Fruit fly (Drosophila melanogaster) whole organism, embryonic: ENCODE data around the gene sqh.
A peak's percentile ranks its signal among the peaks of the same experiment; 100 is the strongest.

Source experiments
- Ada2b ChIP-seq: fragments of 200-800 bp; sonication (Bioruptor generic); IDR thresholded peaks from 2 replicates; pipeline ENCODE4 v1.3.6; 2022; ENCODE audit warnings: missing biosample characterization, missing genetic modification characterization
- Asciz ChIP-seq: fragments of 200-800 bp; sonication (Bioruptor generic); optimal IDR thresholded peaks from 2 replicates; lab custom pipeline; 2017; ENCODE audit warnings: missing biosample characterization, mild to moderate bottlenecking, missing genetic modification characterization, missing genetic modification reagents
- CG10366 ChIP-seq: fragments of 200-800 bp; sonication (Bioruptor generic); IDR thresholded peaks from 2 replicates; pipeline ENCODE4 v1.3.6; 2022; ENCODE audit warnings: missing biosample characterization, missing genetic modification characterization
- CG10979 ChIP-seq: fragments of 200-800 bp; sonication (Bioruptor generic); optimal IDR thresholded peaks from 2 replicates; lab custom pipeline; 2018; ENCODE audit warnings: missing biosample characterization, mild to moderate bottlenecking, missing genetic modification characterization, moderate library complexity
- CG11723 ChIP-seq: fragments of 200-800 bp; sonication (Bioruptor generic); optimal IDR thresholded peaks from 2 replicates; lab custom pipeline; 2017; ENCODE audit warnings: missing biosample characterization, mild to moderate bottlenecking, missing genetic modification characterization
- CG12744 ChIP-seq: fragments of 200-800 bp; sonication (Bioruptor generic); optimal IDR thresholded peaks from 2 replicates; lab custom pipeline; 2016; ENCODE audit warnings: missing biosample characterization, missing genetic modification characterization
- CG13296 ChIP-seq: fragments of 200-800 bp; sonication (Bioruptor generic); optimal IDR thresholded peaks from 3 replicates; lab custom pipeline; 2018; ENCODE audit warnings: missing biosample characterization, mild to moderate bottlenecking, missing genetic modification characterization
- CG14050 ChIP-seq: fragments of 200-800 bp; sonication (Bioruptor generic); IDR thresholded peaks from 3 replicates; pipeline ENCODE4 v1.3.6; 2022; ENCODE audit warnings: missing biosample characterization, missing genetic modification characterization
- CG14441 ChIP-seq: fragments of 200-800 bp; sonication (Bioruptor generic); IDR thresholded peaks from 2 replicates; pipeline ENCODE4 v1.3.6; 2022; ENCODE audit warnings: missing biosample characterization, missing genetic modification characterization
- CG15514 ChIP-seq: fragments of 200-800 bp; sonication (Bioruptor generic); optimal IDR thresholded peaks from 3 replicates; lab custom pipeline; 2017; ENCODE audit warnings: missing biosample characterization, missing genetic modification characterization, mild to moderate bottlenecking, moderate library complexity, missing genetic modification reagents
- CG17568 ChIP-seq: fragments of 200-800 bp; sonication (Bioruptor generic); optimal IDR thresholded peaks from 2 replicates; lab custom pipeline; 2018; ENCODE audit warnings: missing biosample characterization, mild to moderate bottlenecking, missing genetic modification characterization, moderate library complexity
- CG31441 ChIP-seq: fragments of 200-800 bp; sonication (Bioruptor generic); IDR thresholded peaks from 2 replicates; pipeline ENCODE4 v1.3.6; 2022; ENCODE audit warnings: missing biosample characterization, missing genetic modification characterization
- CG32767 ChIP-seq: fragments of 200-800 bp; sonication (Bioruptor generic); IDR thresholded peaks from 2 replicates; pipeline ENCODE4 v1.3.6; 2022; ENCODE audit warnings: missing biosample characterization, missing genetic modification characterization
- CG4282 ChIP-seq: fragments of 200-800 bp; sonication (Bioruptor generic); optimal IDR thresholded peaks from 2 replicates; lab custom pipeline; 2016; ENCODE audit warnings: missing biosample characterization, missing genetic modification characterization
- CG4360 ChIP-seq: fragments of 200-800 bp; sonication (Bioruptor generic); IDR thresholded peaks from 2 replicates; pipeline ENCODE4 v1.3.6; 2022; ENCODE audit warnings: missing biosample characterization, missing genetic modification characterization
- CG4854 ChIP-seq: fragments of 200-800 bp; sonication (Bioruptor generic); optimal IDR thresholded peaks from 2 replicates; lab custom pipeline; 2016; ENCODE audit warnings: missing biosample characterization, missing genetic modification characterization, inconsistent platforms
- CG5180 ChIP-seq: fragments of 200-800 bp; sonication (Bioruptor generic); optimal IDR thresholded peaks from 3 replicates; lab custom pipeline; 2017; ENCODE audit warnings: missing biosample characterization, missing genetic modification characterization, mild to moderate bottlenecking, moderate library complexity, missing genetic modification reagents
- CG6654 ChIP-seq: fragments of 200-800 bp; sonication (Bioruptor generic); optimal IDR thresholded peaks from 2 replicates; lab custom pipeline; 2017; ENCODE audit warnings: missing biosample characterization, mild to moderate bottlenecking, missing genetic modification characterization
- CG6683 ChIP-seq: fragments of 200-800 bp; sonication (Bioruptor generic); optimal IDR thresholded peaks from 2 replicates; lab custom pipeline; 2017; ENCODE audit warnings: missing biosample characterization, mild to moderate bottlenecking, missing genetic modification characterization, missing genetic modification reagents
- CG7786 ChIP-seq: fragments of 200-800 bp; sonication (Bioruptor generic); optimal IDR thresholded peaks from 2 replicates; lab custom pipeline; 2016; ENCODE audit warnings: missing biosample characterization, missing genetic modification characterization
- CG8478 ChIP-seq: fragments of >200 bp; optimal IDR thresholded peaks from 2 replicates; lab custom pipeline; 2018
- CTCF ChIP-seq: fragments of 200-800 bp; sonication (Bioruptor generic); optimal IDR thresholded peaks from 2 replicates; lab custom pipeline; 2017; ENCODE audit warnings: missing biosample characterization, mild to moderate bottlenecking, missing genetic modification characterization, moderate library complexity
- Camta ChIP-seq: fragments of 200-800 bp; sonication (Bioruptor generic); optimal IDR thresholded peaks from 2 replicates; lab custom pipeline; 2016; ENCODE audit warnings: missing biosample characterization, missing genetic modification characterization
- Dfd ChIP-seq, 2 experiments: fragments of >200 bp; optimal IDR thresholded peaks; 2 replicates each; lab custom pipeline; 2017; ENCODE audit warnings: missing biosample characterization in 2 of 2, missing genetic modification characterization in 2 of 2
- Ets97D ChIP-seq: fragments of 200-800 bp; sonication (Bioruptor generic); optimal IDR thresholded peaks from 3 replicates; lab custom pipeline; 2016; ENCODE audit warnings: missing biosample characterization, missing genetic modification characterization
- Fer1 ChIP-seq: fragments of 200-800 bp; sonication (Bioruptor generic); optimal IDR thresholded peaks from 2 replicates; lab custom pipeline; 2017; ENCODE audit warnings: missing biosample characterization, mild to moderate bottlenecking, missing genetic modification characterization
- Fer3 ChIP-seq: fragments of 200-800 bp; sonication (Bioruptor generic); optimal IDR thresholded peaks from 2 replicates; lab custom pipeline; 2018; ENCODE audit warnings: missing biosample characterization, mild to moderate bottlenecking, missing genetic modification characterization, moderate library complexity
- Gug ChIP-seq: fragments of 200-800 bp; sonication (Bioruptor generic); IDR thresholded peaks from 4 replicates; pipeline ENCODE4 v1.3.6; 2022; ENCODE audit warnings: missing biosample characterization, missing genetic modification characterization
- MBD-R2 ChIP-seq: fragments of 200-800 bp; sonication (Bioruptor generic); IDR thresholded peaks from 2 replicates; pipeline ENCODE4 v1.3.6; 2022; ENCODE audit warnings: missing biosample characterization, missing genetic modification characterization
- Mad ChIP-seq: fragments of 200-800 bp; sonication (Bioruptor generic); optimal IDR thresholded peaks from 2 replicates; lab custom pipeline; 2016; ENCODE audit warnings: missing biosample characterization, missing genetic modification characterization
- Meics ChIP-seq: fragments of 200-800 bp; sonication (Bioruptor generic); optimal IDR thresholded peaks from 2 replicates; lab custom pipeline; 2017; ENCODE audit warnings: missing biosample characterization, mild to moderate bottlenecking, missing genetic modification characterization
- NfI ChIP-seq: fragments of 200-800 bp; sonication (Bioruptor generic); optimal IDR thresholded peaks from 3 replicates; lab custom pipeline; 2018; ENCODE audit warnings: missing biosample characterization, mild to moderate bottlenecking, missing genetic modification characterization, moderate library complexity
- Poxn ChIP-seq: fragments of 200-800 bp; sonication (Bioruptor generic); IDR thresholded peaks from 2 replicates; pipeline ENCODE4 v1.3.6; 2022; ENCODE audit warnings: missing biosample characterization, missing genetic modification characterization
- Side ChIP-seq: fragments of 200-800 bp; sonication (Bioruptor generic); optimal IDR thresholded peaks from 2 replicates; lab custom pipeline; 2016; ENCODE audit warnings: missing biosample characterization, missing genetic modification characterization
- az2 ChIP-seq: fragments of 200-800 bp; sonication (Bioruptor generic); optimal IDR thresholded peaks from 3 replicates; lab custom pipeline; 2016; ENCODE audit warnings: missing biosample characterization, missing genetic modification characterization
- cato ChIP-seq: fragments of 200-800 bp; sonication (Bioruptor generic); optimal IDR thresholded peaks from 2 replicates; lab custom pipeline; 2016; ENCODE audit warnings: missing biosample characterization, missing genetic modification characterization, borderline replicate concordance
- ci ChIP-seq: fragments of 200-800 bp; sonication (Bioruptor generic); IDR thresholded peaks from 3 replicates; pipeline ENCODE4 v1.3.6; 2022; ENCODE audit warnings: missing biosample characterization, missing genetic modification characterization
- crp ChIP-seq, 2 experiments: fragments of 200-800 bp; sonication (Bioruptor generic); optimal IDR thresholded peaks; 2 replicates in 1 of 2; 3 replicates in 1 of 2; lab custom pipeline; 2017; ENCODE audit warnings: missing biosample characterization in 2 of 2, missing genetic modification characterization in 2 of 2, mild to moderate bottlenecking in 1 of 2, moderate library complexity in 1 of 2
- dpn ChIP-seq, 2 experiments: fragments of 200-800 bp; sonication (Bioruptor generic); optimal IDR thresholded peaks; 3 replicates each; lab custom pipeline; 2016; ENCODE audit warnings: missing biosample characterization in 2 of 2, missing genetic modification characterization in 2 of 2
- fu2 ChIP-seq: fragments of 200-800 bp; sonication (Bioruptor generic); optimal IDR thresholded peaks from 2 replicates; lab custom pipeline; 2016; ENCODE audit warnings: missing biosample characterization, missing genetic modification characterization
- gce ChIP-seq: fragments of 200-800 bp; sonication (Bioruptor generic); IDR thresholded peaks from 3 replicates; pipeline ENCODE4 v1.3.6; 2022; ENCODE audit warnings: missing biosample characterization, missing genetic modification characterization
- hkb ChIP-seq, 2 experiments: fragments of 200-800 bp in 1 of 2; fragments of >200 bp in 1 of 2; sonication (Bioruptor generic) in 1 of 2; IDR thresholded peaks in 1 of 2; optimal IDR thresholded peaks in 1 of 2; 2 replicates each; pipeline versions ENCODE4 v1.3.6 to Lab custom; 2017 to 2022; ENCODE audit warnings: missing biosample characterization in 1 of 2, missing genetic modification characterization in 1 of 2
- mirr ChIP-seq: fragments of 200-800 bp; sonication (Bioruptor generic); optimal IDR thresholded peaks from 3 replicates; lab custom pipeline; 2018; ENCODE audit warnings: missing biosample characterization, mild to moderate bottlenecking, missing genetic modification characterization
- nerfin-2 ChIP-seq: fragments of 200-800 bp; sonication (Bioruptor generic); IDR thresholded peaks from 2 replicates; pipeline ENCODE4 v1.3.6; 2022; ENCODE audit warnings: missing biosample characterization, missing genetic modification characterization; ENCODE audit not compliant: partially characterized antibody
- pfk ChIP-seq: fragments of 200-800 bp; sonication (Bioruptor generic); optimal IDR thresholded peaks from 2 replicates; lab custom pipeline; 2018; ENCODE audit warnings: missing biosample characterization, mild to moderate bottlenecking, missing genetic modification characterization, moderate library complexity
- ranshi ChIP-seq: fragments of 200-800 bp; sonication (Bioruptor generic); IDR thresholded peaks from 2 replicates; pipeline ENCODE4 v1.3.6; 2022; ENCODE audit warnings: missing biosample characterization, missing genetic modification characterization
- salm ChIP-seq: fragments of 200-800 bp; sonication (Bioruptor generic); optimal IDR thresholded peaks from 2 replicates; lab custom pipeline; 2018; ENCODE audit warnings: missing biosample characterization, mild to moderate bottlenecking, missing genetic modification characterization
- tio ChIP-seq: fragments of 200-800 bp; sonication (Bioruptor generic); optimal IDR thresholded peaks from 2 replicates; lab custom pipeline; 2017; ENCODE audit warnings: missing biosample characterization, missing genetic modification characterization, inconsistent platforms
- toy ChIP-seq: fragments of 200-800 bp; sonication (Bioruptor generic); IDR thresholded peaks from 2 replicates; pipeline ENCODE4 v1.3.6; 2022; ENCODE audit warnings: missing biosample characterization, missing genetic modification characterization
- tx ChIP-seq: fragments of 200-800 bp; sonication (Bioruptor generic); optimal IDR thresholded peaks from 2 replicates; lab custom pipeline; 2016; ENCODE audit warnings: missing biosample characterization, missing genetic modification characterization
- zfh1 ChIP-seq: fragments of 200-800 bp; sonication (Bioruptor generic); IDR thresholded peaks from 3 replicates; pipeline ENCODE4 v1.3.6; 2022; ENCODE audit warnings: missing biosample characterization, missing genetic modification characterization

The sqh gene

DNA sequence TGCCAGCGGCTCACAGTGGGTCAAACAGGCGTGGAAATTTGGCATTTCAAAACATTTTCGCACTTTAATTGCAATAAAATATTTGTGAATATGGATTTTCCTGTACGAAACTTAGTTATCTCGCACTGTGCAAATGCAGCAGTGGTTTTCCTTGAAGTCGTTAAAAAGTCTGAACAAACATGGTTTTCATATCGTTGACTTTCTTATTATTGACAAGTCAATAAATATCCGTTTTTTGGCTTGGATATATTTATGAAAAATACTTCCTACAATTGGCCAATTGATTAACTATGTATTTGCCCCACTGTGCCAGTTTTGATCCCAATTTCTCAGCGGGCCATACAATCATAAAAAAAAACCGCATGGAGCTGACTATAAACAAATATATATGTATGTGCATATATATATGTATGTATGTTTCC is 40.5 kb upstream of the sqh start (continued):
- TF ChIP-seq toy (GFP tag; lab: Robert Waterston, UW) (peak; percentile 75; the same call in 1 of the 2 replicates), Camta (peak; percentile 96), pfk (GFP tag; lab: Kevin White, UChicago) (no peak), CG11723 (GFP tag; lab: Kevin White, UChicago) (peak; percentile 94), Meics (GFP tag; lab: Kevin White, UChicago) (peak; percentile 95), CG5180 (peak; percentile 89), cato (GFP tag; lab: Kevin White, UChicago) (peak; percentile 95), salm (tag; lab: Kevin White, UChicago) (peak; percentile 97), zfh1 (GFP tag; lab: Robert Waterston, UW) (peak; percentile 94), Ets97D (GFP tag; lab: Kevin White, UChicago) (peak; percentile 84), CG7786 (GFP tag; lab: Kevin White, UChicago) (peak; percentile 95), tx (GFP tag; lab: Kevin White, UChicago) (peak; percentile 94), nerfin-2 (GFP tag; lab: Robert Waterston, UW) (peak; percentile 36; the same call in 1 of the 2 replicates), CTCF (peak; percentile 72), hkb (optimal IDR thresholded peaks at IDR 0.05; lab: Kevin White, UChicago) (no peak), hkb (GFP tag; IDR thresholded peaks at IDR 0.05; lab: Robert Waterston, UW) (peak; percentile 97), Mad (GFP tag; lab: Kevin White, UChicago) (peak; percentile 95), Fer1 (GFP tag; lab: Kevin White, UChicago) (peak; percentile 94), az2 (GFP tag; lab: Kevin White, UChicago) (peak; percentile 98), ranshi (GFP tag; lab: Robert Waterston, UW) (peak; percentile 92), CG12744 (peak; percentile 84), ci (GFP tag; lab: Robert Waterston, UW) (peak; percentile 95), CG10366 (GFP tag; lab: Robert Waterston, UW) (peak; percentile 93), MBD-R2 (GFP tag; lab: Robert Waterston, UW) (peak; percentile 68), gce (GFP tag; lab: Robert Waterston, UW) (peak; percentile 89), CG13296 (peak; percentile 95), Ada2b (peak; percentile 93), Gug (GFP tag; lab: Robert Waterston, UW) (peak; percentile 92), CG6683 (GFP tag; lab: Kevin White, UChicago) (peak; percentile 87), Fer3 (tag; lab: Kevin White, UChicago) (peak; percentile 91), NfI (GFP tag; lab: Kevin White, UChicago) (peak; percentile 94), dpn (GFP tag; optimal IDR thresholded peaks at IDR 0.05; lab: Kevin White, UChicago) (peak; percentile 96 to 97), CG4360 (GFP tag; lab: Robert Waterston, UW) (peak; percentile 68), CG4282 (GFP tag; lab: Kevin White, UChicago) (peak; percentile 94), CG17568 (GFP tag; lab: Kevin White, UChicago) (peak; percentile 91), Side (GFP tag; lab: Kevin White, UChicago) (peak; percentile 93), CG14441 (peak; percentile 95), CG14050 (GFP tag; lab: Robert Waterston, UW) (peak; percentile 94), CG4854 (GFP tag; lab: Kevin White, UChicago) (peak; percentile 93), CG6654 (GFP tag; lab: Kevin White, UChicago) (peak; percentile 86), mirr (GFP tag; lab: Kevin White, UChicago) (peak; percentile 75), tio (peak; percentile 98), CG8478 (lab: Kevin White, UChicago) (no peak), CG32767 (GFP tag; lab: Robert Waterston, UW) (peak; percentile 96), crp (GFP tag; optimal IDR thresholded peaks at IDR 0.05; lab: Kevin White, UChicago) (peak in 1 of 2 experiments; percentile 67), Dfd (GFP tag; optimal IDR thresholded peaks at IDR 0.05; lab: Kevin White, UChicago) (no peak), Asciz (GFP tag; lab: Kevin White, UChicago) (peak; percentile 97), CG10979 (tag; lab: Kevin White, UChicago) (peak; percentile 95), CG15514 (GFP tag; lab: Kevin White, UChicago) (peak; percentile 88), fu2 (peak; percentile 91), CG31441 (GFP tag; lab: Robert Waterston, UW) (peak; percentile 96), Poxn (GFP tag; lab: Robert Waterston, UW) (no peak)
